Worm (Caenorhabditis elegans): ENCODE results near the gene puf-3.

The puf-3 gene

ce11 chrIV:13540165-13540564, 28.2 kb upstream of the puf-3 start, which contains the start of gene rsd-2:
Gene rsd-2, minus strand, starts transcription at chrIV:13540265.
- TF ChIP-seq scrt-1 (GFP tag; IDR thresholded peaks at IDR 0.05), result no peak
- TF ChIP-seq ceh-36 (tag; optimal IDR thresholded peaks at IDR 0.05), result no peak
- no peak for TF ChIP-seq flt-1 (GFP tag; IDR thresholded peaks at IDR 0.05)
- TF ChIP-seq B0310.2 (tag; optimal IDR thresholded peaks at IDR 0.05), result no peak
- no peak for TF ChIP-seq sea-1 (GFP tag; conservative IDR thresholded peaks at IDR 0.05)
- TF ChIP-seq F13C5.2 (tag; optimal IDR thresholded peaks at IDR 0.05), result no peak
- TF ChIP-seq pes-1 (GFP tag; IDR thresholded peaks at IDR 0.05), result no peak
- no peak for TF ChIP-seq hmbx-1 (tag; optimal IDR thresholded peaks at IDR 0.05)
- TF ChIP-seq tra-4 (tag; optimal IDR thresholded peaks at IDR 0.05), result no peak
- no peak for TF ChIP-seq tbx-11 (GFP tag; IDR thresholded peaks at IDR 0.05)
- TF ChIP-seq hnd-1 (tag; optimal IDR thresholded peaks at IDR 0.05), result no peak
- no peak for TF ChIP-seq ceh-13 (GFP tag; optimal IDR thresholded peaks at IDR 0.05)
- TF ChIP-seq tbx-37 (GFP tag; conservative IDR thresholded peaks at IDR 0.05), result no peak
- no peak for TF ChIP-seq ama-1 (optimal IDR thresholded peaks at IDR 0.05)
- TF ChIP-seq aly-1 (tag; optimal IDR thresholded peaks at IDR 0.05), result no peak
- no peak for TF ChIP-seq ets-7 (tag; optimal IDR thresholded peaks at IDR 0.05)
- TF ChIP-seq hmg-4 (GFP tag; optimal IDR thresholded peaks at IDR 0.05), result no peak

DNA sequence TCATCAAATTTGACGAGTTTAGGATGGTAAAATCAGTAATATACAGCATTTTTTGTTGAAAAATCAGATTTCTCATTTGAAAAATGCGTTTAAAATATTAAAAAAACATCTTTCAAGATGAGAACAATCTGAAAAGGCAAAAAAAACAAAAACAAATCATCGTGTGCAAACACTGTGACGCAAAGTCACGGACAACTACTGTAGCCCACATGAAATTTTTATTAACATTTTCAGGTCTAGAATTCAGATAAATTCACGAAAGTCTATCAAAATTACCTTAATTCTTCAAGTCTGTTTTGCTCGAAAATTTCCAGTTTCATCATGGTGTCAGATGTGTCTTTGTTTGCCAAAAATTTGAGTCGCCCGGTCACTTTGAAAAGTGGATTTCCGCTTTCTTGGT, 26.9 kb upstream of the puf-3 start:
- no peak for TF ChIP-seq hmbx-1 (tag; optimal IDR thresholded peaks at IDR 0.05)
- TF ChIP-seq tbx-37 (GFP tag; conservative IDR thresholded peaks at IDR 0.05), result no peak
- TF ChIP-seq ets-7 (tag; optimal IDR thresholded peaks at IDR 0.05), result no peak
- no peak for TF ChIP-seq F13C5.2 (tag; optimal IDR thresholded peaks at IDR 0.05)
- TF ChIP-seq pes-1 (GFP tag; IDR thresholded peaks at IDR 0.05), result no peak
- no peak for TF ChIP-seq hmg-4 (GFP tag; optimal IDR thresholded peaks at IDR 0.05)
- no peak for TF ChIP-seq scrt-1 (GFP tag; IDR thresholded peaks at IDR 0.05)
- no peak for TF ChIP-seq aly-1 (tag; optimal IDR thresholded peaks at IDR 0.05)
- TF ChIP-seq tra-4 (tag; optimal IDR thresholded peaks at IDR 0.05), result no peak
- TF ChIP-seq ceh-13 (GFP tag; optimal IDR thresholded peaks at IDR 0.05), result no peak

ce11 chrIV:13525223-13525622, 13.3 kb upstream of the puf-3 start:
- TF ChIP-seq hmg-4 (GFP tag; optimal IDR thresholded peaks at IDR 0.05) (no peak), sea-1 (GFP tag; conservative IDR thresholded peaks at IDR 0.05) (no peak), ceh-36 (tag; optimal IDR thresholded peaks at IDR 0.05) (no peak), ama-1 (optimal IDR thresholded peaks at IDR 0.05) (no peak), tbx-11 (GFP tag; IDR thresholded peaks at IDR 0.05) (no peak), B0310.2 (tag; optimal IDR thresholded peaks at IDR 0.05) (no peak), aly-1 (tag; optimal IDR thresholded peaks at IDR 0.05) (no peak), ceh-13 (GFP tag; optimal IDR thresholded peaks at IDR 0.05) (no peak)

DNA sequence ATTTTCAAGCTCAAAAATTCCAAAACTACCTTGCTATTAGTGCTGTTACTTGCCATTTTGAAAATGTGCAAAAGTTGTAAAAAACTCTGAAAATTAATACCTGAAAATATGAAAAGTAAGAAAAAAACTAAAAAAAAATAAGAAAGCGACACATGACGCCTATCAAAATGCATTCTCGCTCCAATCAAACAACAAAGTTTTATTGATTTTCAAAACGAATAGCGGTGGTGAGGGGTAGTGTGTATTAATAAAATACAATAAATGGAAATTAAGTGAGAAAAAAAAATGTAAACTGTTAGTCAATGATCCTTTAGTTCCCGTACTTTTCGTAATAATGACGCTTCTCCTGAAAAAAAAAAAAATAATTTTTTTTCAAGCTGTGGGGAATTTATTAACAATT, 9.8 kb upstream of the puf-3 start, which contains the start of gene dcap-2:
Gene dcap-2, minus strand, starts transcription at position 86 of the 400 bp plus-strand sequence.
- no peak for TF ChIP-seq ama-1 (optimal IDR thresholded peaks at IDR 0.05)
- TF ChIP-seq aly-1 (tag; optimal IDR thresholded peaks at IDR 0.05), result no peak

- TF ChIP-seq ceh-13 (GFP tag; optimal IDR thresholded peaks at IDR 0.05), result no peak
Measured at ce11 chrIV:13513010-13513409, 1.0 kb upstream of the puf-3 start.

DNA sequence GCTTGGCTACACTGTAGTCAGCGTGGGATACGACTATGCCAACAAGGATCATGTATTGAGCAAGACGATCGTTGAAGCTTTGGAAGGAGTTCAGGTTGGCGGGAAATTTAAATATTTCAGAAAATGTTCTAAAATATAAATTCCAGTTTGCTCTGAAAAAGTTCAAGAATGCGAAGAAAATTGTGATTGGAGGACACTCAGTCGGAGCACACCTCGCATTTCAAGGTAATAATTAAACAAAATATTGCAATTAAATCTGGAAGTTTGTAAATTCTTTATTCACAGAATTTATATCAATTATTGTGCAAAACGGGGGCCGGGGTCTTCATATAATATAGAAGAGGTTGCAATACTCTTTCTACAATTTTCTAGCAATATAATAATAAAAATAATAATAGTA, 1.9 kb downstream of the puf-3 start:
- no peak for TF ChIP-seq ama-1 (optimal IDR thresholded peaks at IDR 0.05)
- no peak for TF ChIP-seq F13C5.2 (tag; optimal IDR thresholded peaks at IDR 0.05)
- no peak for TF ChIP-seq hmg-4 (GFP tag; optimal IDR thresholded peaks at IDR 0.05)
- TF ChIP-seq tbx-37 (GFP tag; conservative IDR thresholded peaks at IDR 0.05), result no peak
- no peak for TF ChIP-seq ceh-13 (GFP tag; optimal IDR thresholded peaks at IDR 0.05)
- TF ChIP-seq scrt-1 (GFP tag; IDR thresholded peaks at IDR 0.05), result no peak
- no peak for TF ChIP-seq sea-1 (GFP tag; conservative IDR thresholded peaks at IDR 0.05)
- TF ChIP-seq hmbx-1 (tag; optimal IDR thresholded peaks at IDR 0.05), result no peak
- TF ChIP-seq flt-1 (GFP tag; IDR thresholded peaks at IDR 0.05), result no peak
- no peak for TF ChIP-seq hnd-1 (tag; optimal IDR thresholded peaks at IDR 0.05)
- no peak for TF ChIP-seq ceh-36 (tag; optimal IDR thresholded peaks at IDR 0.05)
- no peak for TF ChIP-seq B0310.2 (tag; optimal IDR thresholded peaks at IDR 0.05)
- no peak for TF ChIP-seq tbx-11 (GFP tag; IDR thresholded peaks at IDR 0.05)
- no peak for TF ChIP-seq tra-4 (tag; optimal IDR thresholded peaks at IDR 0.05)
- no peak for TF ChIP-seq pes-1 (GFP tag; IDR thresholded peaks at IDR 0.05)
- TF ChIP-seq ets-7 (tag; optimal IDR thresholded peaks at IDR 0.05), result no peak
- no peak for TF ChIP-seq aly-1 (tag; optimal IDR thresholded peaks at IDR 0.05)

DNA sequence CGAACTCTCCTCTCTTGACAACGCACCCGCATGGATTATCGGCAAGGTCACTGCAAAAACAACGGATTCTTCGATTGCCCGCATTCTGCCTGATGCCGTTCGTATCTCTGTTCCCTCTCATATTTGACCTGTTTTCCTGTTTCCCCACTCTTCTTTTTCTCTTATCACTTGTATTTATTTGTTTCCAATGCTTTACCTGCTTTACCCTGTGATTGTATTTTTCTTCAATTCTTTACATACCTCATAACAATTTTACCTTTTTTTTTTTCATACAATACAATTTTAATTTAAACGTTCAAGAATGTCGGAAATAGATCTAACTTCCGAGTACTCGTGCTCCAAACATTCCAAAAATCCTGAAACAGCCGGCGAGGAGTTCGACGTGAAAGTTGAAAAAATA, 3.0 kb downstream of the puf-3 start, which contains the start of gene afmd-2:
Gene afmd-2, plus strand, starts transcription at position 301 of the 400 bp plus-strand sequence.
- TF ChIP-seq hnd-1 (tag; optimal IDR thresholded peaks at IDR 0.05), result no peak
- no peak for TF ChIP-seq ceh-13 (GFP tag; optimal IDR thresholded peaks at IDR 0.05)
- no peak for TF ChIP-seq tbx-37 (GFP tag; conservative IDR thresholded peaks at IDR 0.05)
- TF ChIP-seq hmg-4 (GFP tag; optimal IDR thresholded peaks at IDR 0.05), result no peak
- no peak for TF ChIP-seq F13C5.2 (tag; optimal IDR thresholded peaks at IDR 0.05)
- TF ChIP-seq ama-1 (optimal IDR thresholded peaks at IDR 0.05), result no peak
- no peak for TF ChIP-seq scrt-1 (GFP tag; IDR thresholded peaks at IDR 0.05)
- TF ChIP-seq tra-4 (tag; optimal IDR thresholded peaks at IDR 0.05), result no peak

DNA sequence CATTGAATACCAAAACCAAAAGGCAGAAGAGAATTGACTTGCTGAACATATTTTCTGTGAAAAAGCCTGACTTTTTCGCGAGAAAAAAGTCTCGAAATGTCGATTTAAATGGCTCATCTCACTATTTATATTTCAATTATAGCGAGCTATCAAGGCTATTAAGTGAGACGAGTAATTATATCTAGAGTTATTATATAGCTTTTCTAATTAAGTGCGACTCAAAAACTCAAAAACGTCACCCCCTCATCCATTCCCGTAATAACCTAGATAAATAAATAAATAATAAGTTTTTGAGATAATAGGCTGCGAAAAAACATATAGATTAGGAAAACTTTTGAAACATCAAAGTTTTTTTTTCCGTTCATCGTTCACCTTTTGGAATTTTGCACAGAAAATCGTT, 6.3 kb downstream of the puf-3 start, which contains the start of gene nlp-17:
Gene nlp-17, minus strand, starts transcription at position 101 of the 400 bp plus-strand sequence.
- TF ChIP-seq flt-1 (GFP tag; IDR thresholded peaks at IDR 0.05) (no peak), ceh-13 (GFP tag; optimal IDR thresholded peaks at IDR 0.05) (no peak), pes-1 (GFP tag; IDR thresholded peaks at IDR 0.05) (no peak), F13C5.2 (tag; optimal IDR thresholded peaks at IDR 0.05) (no peak), B0310.2 (tag; optimal IDR thresholded peaks at IDR 0.05) (no peak), hmbx-1 (tag; optimal IDR thresholded peaks at IDR 0.05) (no peak), ceh-36 (tag; optimal IDR thresholded peaks at IDR 0.05) (no peak), aly-1 (tag; optimal IDR thresholded peaks at IDR 0.05) (no peak), tra-4 (tag; optimal IDR thresholded peaks at IDR 0.05) (no peak)

Data from whole organism, early embryonic.